Fruit fly (Drosophila melanogaster) whole organism, embryonic: Measurements from ENCODE around the gene CG9626.

ENCODE experiments used
- BEAF-32 ChIP-seq: fragments of 200-800 bp; sonication (Bioruptor generic); optimal IDR thresholded peaks from 3 replicates; lab custom pipeline; 2017; ENCODE audit warnings: missing biosample characterization, missing genetic modification characterization, mild to moderate bottlenecking, moderate library complexity, missing genetic modification reagents
- CG10267 ChIP-seq: fragments of 200-800 bp; sonication (Bioruptor generic); optimal IDR thresholded peaks from 2 replicates; lab custom pipeline; 2018; ENCODE audit warnings: missing biosample characterization, mild to moderate bottlenecking, missing genetic modification characterization, moderate library complexity
- CG10431 ChIP-seq: fragments of 200-800 bp; sonication (Bioruptor generic); optimal IDR thresholded peaks from 3 replicates; lab custom pipeline; 2018; ENCODE audit warnings: missing biosample characterization, mild to moderate bottlenecking, missing genetic modification characterization
- CG10462 ChIP-seq: fragments of 200-800 bp; sonication (Bioruptor generic); optimal IDR thresholded peaks from 2 replicates; lab custom pipeline; 2016; ENCODE audit warnings: missing biosample characterization, missing genetic modification characterization
- CG11695 ChIP-seq: fragments of 200-800 bp; sonication (Bioruptor generic); IDR thresholded peaks from 3 replicates; pipeline ENCODE4 v1.3.6; 2022; ENCODE audit warnings: missing biosample characterization, missing genetic modification characterization
- CG1603 ChIP-seq: fragments of 200-800 bp; sonication (Bioruptor generic); optimal IDR thresholded peaks from 2 replicates; lab custom pipeline; 2019; ENCODE audit warnings: missing biosample characterization, mild to moderate bottlenecking, missing genetic modification characterization, moderate library complexity
- CG17802 ChIP-seq: fragments of 200-800 bp; sonication (Bioruptor generic); optimal IDR thresholded peaks from 2 replicates; lab custom pipeline; 2018; ENCODE audit warnings: missing biosample characterization, mild to moderate bottlenecking, missing genetic modification characterization, moderate library complexity
- CG18262 ChIP-seq: fragments of 200-800 bp; optimal IDR thresholded peaks from 3 replicates; lab custom pipeline; 2019; ENCODE audit warnings: missing biosample characterization, mild to moderate bottlenecking, missing genetic modification characterization, moderate library complexity
- CG2875 ChIP-seq: fragments of 200-800 bp; sonication (Bioruptor generic); optimal IDR thresholded peaks from 2 replicates; lab custom pipeline; 2017; ENCODE audit warnings: missing biosample characterization, mild to moderate bottlenecking, missing genetic modification characterization, missing genetic modification reagents
- CG30403 ChIP-seq: fragments of 200-800 bp; sonication (Bioruptor generic); optimal IDR thresholded peaks from 3 replicates; lab custom pipeline; 2016; ENCODE audit warnings: missing biosample characterization, missing genetic modification characterization
- CG34376 ChIP-seq: fragments of 200-800 bp; sonication (Bioruptor generic); optimal IDR thresholded peaks from 2 replicates; lab custom pipeline; 2018; ENCODE audit warnings: missing biosample characterization, mild to moderate bottlenecking, missing genetic modification characterization
- CG4730 ChIP-seq: fragments of 200-800 bp; sonication (Bioruptor generic); IDR thresholded peaks from 2 replicates; pipeline ENCODE4 v1.3.6; 2022; ENCODE audit warnings: missing biosample characterization, missing genetic modification characterization
- CG5245 ChIP-seq: fragments of 200-800 bp; sonication (Bioruptor generic); optimal IDR thresholded peaks from 3 replicates; lab custom pipeline; 2016; ENCODE audit warnings: missing biosample characterization, missing genetic modification characterization
- CTCF ChIP-seq: fragments of 200-800 bp; sonication (Bioruptor generic); optimal IDR thresholded peaks from 2 replicates; lab custom pipeline; 2017; ENCODE audit warnings: missing biosample characterization, mild to moderate bottlenecking, missing genetic modification characterization, moderate library complexity
- D19A ChIP-seq: fragments of 200-800 bp; optimal IDR thresholded peaks from 3 replicates; lab custom pipeline; 2019; ENCODE audit warnings: missing biosample characterization, mild to moderate bottlenecking, missing genetic modification characterization, moderate library complexity
- Dref ChIP-seq: fragments of 200-800 bp; sonication (Bioruptor generic); IDR thresholded peaks from 2 replicates; pipeline ENCODE4 v1.3.6; 2022; ENCODE audit warnings: missing biosample characterization, missing genetic modification characterization
- GATAe ChIP-seq: fragments of 200-800 bp; sonication (Bioruptor generic); conservative IDR thresholded peaks from 2 replicates; pipeline ENCODE4 v1.3.6; 2022; ENCODE audit warnings: missing biosample characterization, missing genetic modification characterization
- HLH4C ChIP-seq: fragments of 200-800 bp; sonication (Bioruptor generic); IDR thresholded peaks from 3 replicates; pipeline ENCODE4 v1.3.6; 2022; ENCODE audit warnings: missing biosample characterization, missing genetic modification characterization; ENCODE audit not compliant: partially characterized antibody
- Hr3 ChIP-seq: fragments of 200-800 bp; sonication (Bioruptor generic); optimal IDR thresholded peaks from 3 replicates; lab custom pipeline; 2016; ENCODE audit warnings: missing biosample characterization, missing genetic modification characterization
- Hr39 ChIP-seq: fragments of >200 bp; optimal IDR thresholded peaks from 2 replicates; lab custom pipeline; 2017
- MESR4 ChIP-seq: fragments of 200-800 bp; sonication (Bioruptor generic); optimal IDR thresholded peaks from 2 replicates; lab custom pipeline; 2018; ENCODE audit warnings: missing biosample characterization, mild to moderate bottlenecking, missing genetic modification characterization, moderate library complexity
- NFAT ChIP-seq: fragments of 200-800 bp; sonication (Bioruptor generic); IDR thresholded peaks from 2 replicates; pipeline ENCODE4 v1.3.6; 2022; ENCODE audit warnings: missing biosample characterization, missing genetic modification characterization
- Optix ChIP-seq: fragments of 200-800 bp; sonication (Bioruptor generic); IDR thresholded peaks from 3 replicates; pipeline ENCODE4 v1.3.6; 2022; ENCODE audit warnings: missing biosample characterization, missing genetic modification characterization
- Six4 ChIP-seq: fragments of 200-800 bp; sonication (Bioruptor generic); optimal IDR thresholded peaks from 2 replicates; lab custom pipeline; 2016; ENCODE audit warnings: missing biosample characterization, missing genetic modification characterization
- Sry-β ChIP-seq: fragments of 200-800 bp; sonication (Bioruptor generic); optimal IDR thresholded peaks from 2 replicates; lab custom pipeline; 2018; ENCODE audit warnings: missing biosample characterization, mild to moderate bottlenecking, missing genetic modification characterization, moderate library complexity
- Stat92E ChIP-seq, 3 experiments: fragments of >200 bp in 2 of 3; fragments of 200-800 bp in 1 of 3; sonication (Bioruptor generic) in 1 of 3; optimal IDR thresholded peaks; 2 replicates each; lab custom pipeline; 2017 to 2019; ENCODE audit warnings: missing biosample characterization in 3 of 3, missing genetic modification characterization in 3 of 3, mild to moderate bottlenecking in 1 of 3, moderate library complexity in 1 of 3
- Usf ChIP-seq: fragments of 200-800 bp; sonication (Bioruptor generic); optimal IDR thresholded peaks from 2 replicates; lab custom pipeline; 2017; ENCODE audit warnings: missing genotype, missing biosample characterization, missing genetic modification characterization
- amos ChIP-seq: fragments of 200-800 bp; sonication (Bioruptor generic); IDR thresholded peaks from 2 replicates; pipeline ENCODE4 v1.3.6; 2022; ENCODE audit warnings: missing biosample characterization, missing genetic modification characterization; ENCODE audit not compliant: partially characterized antibody
- ase ChIP-seq: fragments of 200-800 bp; sonication (Bioruptor generic); IDR thresholded peaks from 3 replicates; pipeline ENCODE4 v1.3.6; 2022; ENCODE audit warnings: missing biosample characterization, missing genetic modification characterization
- bsh ChIP-seq, 2 experiments: fragments of 200-800 bp; sonication (Bioruptor generic); optimal IDR thresholded peaks; 2 replicates each; lab custom pipeline; 2017 to 2018; ENCODE audit warnings: mild to moderate bottlenecking in 2 of 2, missing biosample characterization in 2 of 2, missing genetic modification characterization in 2 of 2, moderate library complexity in 1 of 2
- chinmo ChIP-seq: fragments of 200-800 bp; sonication (Bioruptor generic); IDR thresholded peaks from 4 replicates; pipeline ENCODE4 v1.3.6; 2022; ENCODE audit warnings: missing biosample characterization, missing genetic modification characterization; ENCODE audit not compliant: partially characterized antibody
- crc ChIP-seq: fragments of 200-800 bp; sonication (Bioruptor generic); optimal IDR thresholded peaks from 2 replicates; lab custom pipeline; 2016; ENCODE audit warnings: missing biosample characterization, missing genetic modification characterization
- dmrt11E ChIP-seq: fragments of 200-800 bp; sonication (Bioruptor generic); optimal IDR thresholded peaks from 3 replicates; lab custom pipeline; 2018; ENCODE audit warnings: missing biosample characterization, mild to moderate bottlenecking, missing genetic modification characterization, moderate library complexity
- dysf ChIP-seq: fragments of 200-800 bp; sonication (Bioruptor generic); IDR thresholded peaks from 3 replicates; pipeline ENCODE4 v1.3.6; 2022; ENCODE audit warnings: missing biosample characterization, missing genetic modification characterization
- eve ChIP-seq, 2 experiments: fragments of >200 bp; optimal IDR thresholded peaks; 2 replicates each; lab custom pipeline; 2017; ENCODE audit warnings: missing biosample characterization in 2 of 2, missing genetic modification characterization in 2 of 2
- fd64A ChIP-seq: fragments of 200-800 bp; sonication (Bioruptor generic); optimal IDR thresholded peaks from 3 replicates; lab custom pipeline; 2018; ENCODE audit warnings: missing biosample characterization, mild to moderate bottlenecking, missing genetic modification characterization
- ham ChIP-seq: fragments of 200-800 bp; sonication (Bioruptor generic); IDR thresholded peaks from 2 replicates; pipeline ENCODE4 v1.3.6; 2022; ENCODE audit warnings: missing biosample characterization, missing genetic modification characterization
- hkb ChIP-seq, 2 experiments: fragments of 200-800 bp in 1 of 2; fragments of >200 bp in 1 of 2; sonication (Bioruptor generic) in 1 of 2; IDR thresholded peaks in 1 of 2; optimal IDR thresholded peaks in 1 of 2; 2 replicates each; pipeline versions ENCODE4 v1.3.6 to Lab custom; 2017 to 2022; ENCODE audit warnings: missing biosample characterization in 1 of 2, missing genetic modification characterization in 1 of 2
- kah ChIP-seq: fragments of 200-800 bp; sonication (Bioruptor generic); optimal IDR thresholded peaks from 2 replicates; lab custom pipeline; 2018; ENCODE audit warnings: missing biosample characterization, mild to moderate bottlenecking, missing genetic modification characterization
- kay ChIP-seq: fragments of 200-800 bp; sonication (Bioruptor generic); optimal IDR thresholded peaks from 2 replicates; lab custom pipeline; 2016; ENCODE audit warnings: missing biosample characterization, missing genetic modification characterization
- ken ChIP-seq: fragments of 200-800 bp; sonication (Bioruptor generic); IDR thresholded peaks from 3 replicates; pipeline ENCODE4 v1.3.6; 2022; ENCODE audit warnings: missing biosample characterization, missing genetic modification characterization
- knrl ChIP-seq: fragments of 200-800 bp; sonication (Bioruptor generic); IDR thresholded peaks from 3 replicates; pipeline ENCODE4 v1.3.6; 2022; ENCODE audit warnings: missing biosample characterization, missing genetic modification characterization; ENCODE audit not compliant: partially characterized antibody
- maf-S ChIP-seq: fragments of 200-800 bp; sonication (Bioruptor generic); optimal IDR thresholded peaks from 2 replicates; lab custom pipeline; 2016; ENCODE audit warnings: missing biosample characterization, missing genetic modification characterization
- mld ChIP-seq: fragments of 200-800 bp; sonication (Bioruptor generic); IDR thresholded peaks from 3 replicates; pipeline ENCODE4 v1.3.6; 2022; ENCODE audit warnings: missing biosample characterization, missing genetic modification characterization; ENCODE audit not compliant: partially characterized antibody
- nmo ChIP-seq: fragments of 200-800 bp; sonication (Bioruptor generic); optimal IDR thresholded peaks from 2 replicates; lab custom pipeline; 2018; ENCODE audit warnings: missing biosample characterization, mild to moderate bottlenecking, missing genetic modification characterization, moderate library complexity
- sim ChIP-seq: fragments of 200-800 bp; sonication (Bioruptor generic); IDR thresholded peaks from 2 replicates; pipeline ENCODE4 v1.3.6; 2022; ENCODE audit warnings: missing biosample characterization, missing genetic modification characterization
- slbo ChIP-seq: fragments of 200-800 bp; sonication (Bioruptor generic); IDR thresholded peaks from 2 replicates; pipeline ENCODE4 v1.3.6; 2022; ENCODE audit warnings: missing biosample characterization, missing genetic modification characterization
- slp2 ChIP-seq: fragments of 200-800 bp; sonication (Bioruptor generic); optimal IDR thresholded peaks from 2 replicates; lab custom pipeline; 2016; ENCODE audit warnings: missing biosample characterization, missing genetic modification characterization
- ssp ChIP-seq: fragments of 200-800 bp; sonication (Bioruptor generic); IDR thresholded peaks from 2 replicates; pipeline ENCODE4 v1.3.6; 2022; ENCODE audit warnings: missing biosample characterization, missing genetic modification characterization
- unpg ChIP-seq: fragments of 200-800 bp; sonication (Bioruptor generic); optimal IDR thresholded peaks from 3 replicates; lab custom pipeline; 2018; ENCODE audit warnings: missing biosample characterization, mild to moderate bottlenecking, missing genetic modification characterization, moderate library complexity
- zf30C ChIP-seq: fragments of 200-800 bp; sonication (Bioruptor generic); optimal IDR thresholded peaks from 3 replicates; lab custom pipeline; 2018; ENCODE audit warnings: missing biosample characterization, mild to moderate bottlenecking, missing genetic modification characterization

Gene CG9626

dm6 chr3R:8305110-8305509 is 4.3 kb upstream of the CG9626 start, which contains the start of gene Sgt1 (continued):
- TF ChIP-seq BEAF-32 (GFP tag; lab: Kevin White, UChicago) (peak; percentile 78), CG2875 (no peak), unpg (GFP tag; lab: Kevin White, UChicago) (no peak), eve (GFP tag; optimal IDR thresholded peaks at IDR 0.05; lab: Kevin White, UChicago) (no peak), dmrt11E (tag; lab: Kevin White, UChicago) (no peak), chinmo (GFP tag; lab: Robert Waterston, UW) (no peak), bsh (GFP tag; optimal IDR thresholded peaks at IDR 0.05; lab: Kevin White, UChicago) (peak in 1 of 2 experiments; percentile 12), NFAT (GFP tag; lab: Robert Waterston, UW) (peak; percentile 66; the same call in 1 of the 2 replicates), D19A (tag; lab: Kevin White, UChicago) (no peak), Optix (GFP tag; lab: Robert Waterston, UW) (no peak), GATAe (no peak), ham (GFP tag; lab: Robert Waterston, UW) (no peak), CG17802 (tag; lab: Kevin White, UChicago) (no peak), zf30C (no peak), Usf (no peak), CG1603 (tag; lab: Kevin White, UChicago) (peak; percentile 84), CG11695 (no peak), CG4730 (GFP tag; lab: Robert Waterston, UW) (no peak), dysf (GFP tag; lab: Robert Waterston, UW) (no peak), knrl (GFP tag; lab: Robert Waterston, UW) (peak; percentile 74), Dref (peak; percentile 99), CG34376 (peak; percentile 78), fd64A (no peak), hkb (optimal IDR thresholded peaks at IDR 0.05; lab: Kevin White, UChicago) (no peak), hkb (GFP tag; IDR thresholded peaks at IDR 0.05; lab: Robert Waterston, UW) (no peak), Hr39 (lab: Kevin White, UChicago) (no peak), CTCF (GFP tag; lab: Kevin White, UChicago) (peak; percentile 56), ase (GFP tag; lab: Robert Waterston, UW) (no peak), Six4 (GFP tag; lab: Kevin White, UChicago) (peak; percentile 6), CG5245 (GFP tag; lab: Kevin White, UChicago) (peak; percentile 44), MESR4 (GFP tag; lab: Kevin White, UChicago) (peak; percentile 94), nmo (GFP tag; lab: Kevin White, UChicago) (peak; percentile 66), kah (no peak), ken (GFP tag; lab: Robert Waterston, UW) (0 out of 3 replicates have a peak, but pooled peaks have one; percentile 54), mld (GFP tag; lab: Robert Waterston, UW) (peak; percentile 88), maf-S (GFP tag; lab: Kevin White, UChicago) (peak; percentile 52), amos (GFP tag; lab: Robert Waterston, UW) (peak; percentile 85), CG10462 (no peak), slbo (GFP tag; lab: Robert Waterston, UW) (peak; percentile 71), ssp (GFP tag; lab: Robert Waterston, UW) (no peak), CG10431 (GFP tag; lab: Kevin White, UChicago) (no peak), Hr3 (peak; percentile 11), Stat92E (GFP tag; optimal IDR thresholded peaks at IDR 0.05; lab: Kevin White, UChicago) (peak in 1 of 3 experiments; percentile 86), slp2 (GFP tag; lab: Kevin White, UChicago) (no peak), CG10267 (peak; percentile 98), CG30403 (GFP tag; lab: Kevin White, UChicago) (peak; percentile 56), Sry-β (GFP tag; lab: Kevin White, UChicago) (no peak), CG18262 (tag; lab: Kevin White, UChicago) (no peak), HLH4C (GFP tag; lab: Robert Waterston, UW) (peak; percentile 91), kay (GFP tag; lab: Kevin White, UChicago) (no peak), sim (GFP tag; lab: Robert Waterston, UW) (no peak), crc (GFP tag; lab: Kevin White, UChicago) (no peak)
